Fruit fly (Drosophila melanogaster) whole organism, adult: Measurements from ENCODE around the gene Coq8.
A peak's percentile ranks its signal among the peaks of the same experiment; 100 is the strongest.

Source experiments
- CG11617 ChIP-seq: fragments of 200-800 bp; sonication (Bioruptor generic); optimal IDR thresholded peaks from 2 replicates; lab custom pipeline; 2017; ENCODE audit warnings: mild to moderate bottlenecking, missing biosample characterization, missing genetic modification reagents, missing genetic modification characterization
- CG12768 ChIP-seq: fragments of 200-800 bp; sonication (Bioruptor generic); optimal IDR thresholded peaks from 2 replicates; lab custom pipeline; 2017; ENCODE audit warnings: missing biosample characterization, missing genetic modification characterization, mild to moderate bottlenecking, moderate library complexity, missing genetic modification reagents
- CG14711 ChIP-seq: fragments of 200-800 bp; sonication (Bioruptor generic); optimal IDR thresholded peaks from 2 replicates; lab custom pipeline; 2018; ENCODE audit warnings: missing biosample characterization, mild to moderate bottlenecking, missing genetic modification characterization, moderate library complexity
- CG1620 ChIP-seq: fragments of 200-800 bp; sonication (Bioruptor generic); optimal IDR thresholded peaks from 2 replicates; lab custom pipeline; 2016; ENCODE audit warnings: missing biosample characterization, missing genetic modification characterization
- CG33017 ChIP-seq: fragments of 200-800 bp; sonication (Bioruptor generic); optimal IDR thresholded peaks from 2 replicates; lab custom pipeline; 2018; ENCODE audit warnings: missing biosample characterization, mild to moderate bottlenecking, missing genetic modification characterization, moderate library complexity
- CG5204 ChIP-seq: fragments of 200-800 bp; sonication (Bioruptor generic); optimal IDR thresholded peaks from 2 replicates; lab custom pipeline; 2016; ENCODE audit warnings: missing biosample characterization, missing genetic modification characterization
- CG7045 ChIP-seq: fragments of 200-800 bp; sonication (Bioruptor generic); optimal IDR thresholded peaks from 2 replicates; lab custom pipeline; 2017; ENCODE audit warnings: missing biosample characterization, mild to moderate bottlenecking, missing genetic modification characterization
- CG7101 ChIP-seq: fragments of 200-800 bp; sonication (Bioruptor generic); optimal IDR thresholded peaks from 2 replicates; lab custom pipeline; 2018; ENCODE audit warnings: missing biosample characterization, mild to moderate bottlenecking, missing genetic modification characterization, moderate library complexity
- Clk ChIP-seq: fragments of 200-800 bp; sonication (Bioruptor generic); optimal IDR thresholded peaks from 2 replicates; lab custom pipeline; 2017; ENCODE audit warnings: missing biosample characterization, missing genetic modification characterization
- Crg-1 ChIP-seq: fragments of 200-800 bp; sonication (Bioruptor generic); optimal IDR thresholded peaks from 2 replicates; lab custom pipeline; 2016; ENCODE audit warnings: missing biosample characterization, missing genetic modification characterization
- Hr96 ChIP-seq: fragments of 200-800 bp; sonication (Bioruptor generic); optimal IDR thresholded peaks from 2 replicates; lab custom pipeline; 2016; ENCODE audit warnings: missing biosample characterization, missing genetic modification characterization
- Mnt ChIP-seq: fragments of 200-800 bp; sonication (Bioruptor generic); optimal IDR thresholded peaks from 2 replicates; lab custom pipeline; 2016; ENCODE audit warnings: missing biosample characterization, mild to moderate bottlenecking, missing genetic modification characterization
- bab1 ChIP-seq: fragments of 200-800 bp; sonication (Bioruptor generic); optimal IDR thresholded peaks from 3 replicates; lab custom pipeline; 2019; ENCODE audit warnings: missing biosample characterization, mild to moderate bottlenecking, missing genetic modification characterization, moderate library complexity
- cic ChIP-seq: fragments of 200-800 bp; sonication (Bioruptor generic); optimal IDR thresholded peaks from 2 replicates; lab custom pipeline; 2017; ENCODE audit warnings: missing biosample characterization, mild to moderate bottlenecking, missing genetic modification characterization, moderate library complexity
- cnc ChIP-seq, 2 experiments: fragments of >200 bp; optimal IDR thresholded peaks; 2 replicates each; lab custom pipeline; 2017
- kay ChIP-seq: fragments of 200-800 bp; sonication (Bioruptor generic); peaks from one replicate; lab custom pipeline; 2016; ENCODE audit warnings: missing biosample characterization, missing genetic modification characterization, borderline replicate concordance
- ovo ChIP-seq: fragments of 200-800 bp; sonication (Bioruptor generic); optimal IDR thresholded peaks from 2 replicates; lab custom pipeline; 2016; ENCODE audit warnings: missing biosample characterization, missing genetic modification characterization
- pad ChIP-seq: fragments of 200-800 bp; sonication (Bioruptor generic); optimal IDR thresholded peaks from 3 replicates; lab custom pipeline; 2017; ENCODE audit warnings: missing biosample characterization, missing genetic modification characterization, mild to moderate bottlenecking, moderate library complexity, missing genetic modification reagents
- tj ChIP-seq: fragments of 200-800 bp; sonication (Bioruptor generic); optimal IDR thresholded peaks from 3 replicates; lab custom pipeline; 2017; ENCODE audit warnings: missing biosample characterization, mild to moderate bottlenecking, missing genetic modification characterization, moderate library complexity
- toe ChIP-seq: fragments of 200-800 bp; sonication (Bioruptor generic); optimal IDR thresholded peaks from 2 replicates; lab custom pipeline; 2016; ENCODE audit warnings: missing biosample characterization, missing genetic modification characterization

Gene Coq8

DNA sequence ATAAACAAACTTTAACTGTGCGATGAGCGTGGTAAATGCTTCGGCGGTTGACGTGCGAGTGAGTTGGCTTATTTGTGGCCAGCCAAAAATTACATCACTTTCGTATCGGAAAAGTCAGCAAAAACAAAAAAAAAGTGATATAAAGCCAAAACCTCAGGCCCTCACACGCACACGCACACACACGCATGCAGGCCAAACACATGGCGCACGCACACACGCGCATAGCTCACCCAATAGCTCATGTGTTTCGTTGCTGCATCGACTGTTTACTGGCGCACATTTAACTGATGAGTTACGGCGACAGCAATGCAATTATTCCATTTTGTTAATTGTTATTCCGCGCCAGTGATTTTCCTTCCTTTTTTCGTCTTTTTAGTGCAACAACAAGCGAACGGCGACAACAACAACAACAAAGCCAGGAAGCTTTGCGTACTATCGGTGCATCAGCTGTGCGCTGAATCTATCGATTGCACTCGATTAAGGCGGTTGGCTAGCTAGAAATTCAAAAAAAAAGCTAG, 2.2 kb upstream of the Coq8 start, which contains the start of gene Flad1:
Gene Flad1, minus strand, starts transcription at position 418 of the 518 bp plus-strand sequence.
- TF ChIP-seq ovo (GFP tag; lab: Kevin White, UChicago) (no peak), CG12768 (GFP tag; lab: Kevin White, UChicago) (peak; percentile 20), cnc (optimal IDR thresholded peaks at IDR 0.05; lab: Kevin White, UChicago) (no peak), Mnt (GFP tag; lab: Kevin White, UChicago) (peak; percentile 96), CG5204 (no peak), CG14711 (tag; lab: Kevin White, UChicago) (no peak), CG11617 (peak; percentile 13), Crg-1 (GFP tag; lab: Kevin White, UChicago) (no peak), pad (GFP tag; lab: Kevin White, UChicago) (peak; percentile 10), bab1 (GFP tag; lab: Kevin White, UChicago) (peak; percentile 58), kay (GFP tag; lab: Kevin White, UChicago) (no peak), CG7101 (no peak), toe (GFP tag; lab: Kevin White, UChicago) (no peak), CG7045 (GFP tag; lab: Kevin White, UChicago) (no peak), Hr96 (GFP tag; lab: Kevin White, UChicago) (no peak), Clk (no peak), CG1620 (GFP tag; lab: Kevin White, UChicago) (no peak), CG33017 (tag; lab: Kevin White, UChicago) (no peak), cic (GFP tag; lab: Kevin White, UChicago) (peak; percentile 41), tj (GFP tag; lab: Kevin White, UChicago) (peak; percentile 86)

DNA sequence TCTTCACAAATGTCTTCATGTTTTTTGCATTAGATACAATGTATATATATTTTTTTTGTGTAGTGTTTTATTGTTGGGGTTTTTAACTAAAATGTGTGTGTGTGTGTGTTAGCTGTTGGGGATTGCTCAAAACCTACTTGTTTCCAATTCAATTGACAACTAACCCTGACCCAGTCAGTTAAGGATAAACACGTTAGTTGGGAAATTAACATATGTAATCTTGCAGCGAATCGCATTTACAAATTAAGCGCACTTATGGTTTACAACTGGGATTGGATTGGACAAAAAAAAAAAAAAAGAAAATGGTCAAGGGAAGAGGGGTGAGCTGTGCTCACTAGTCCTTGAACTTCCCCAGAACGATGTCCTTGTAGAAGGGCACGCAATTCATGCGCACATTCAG, 2.3 kb downstream of the Coq8 start, which contains the start of gene CG32650:
Gene CG32650, minus strand, starts transcription at position 101 of the 400 bp plus-strand sequence.
- TF ChIP-seq ovo (GFP tag; lab: Kevin White, UChicago) = no peak

DNA sequence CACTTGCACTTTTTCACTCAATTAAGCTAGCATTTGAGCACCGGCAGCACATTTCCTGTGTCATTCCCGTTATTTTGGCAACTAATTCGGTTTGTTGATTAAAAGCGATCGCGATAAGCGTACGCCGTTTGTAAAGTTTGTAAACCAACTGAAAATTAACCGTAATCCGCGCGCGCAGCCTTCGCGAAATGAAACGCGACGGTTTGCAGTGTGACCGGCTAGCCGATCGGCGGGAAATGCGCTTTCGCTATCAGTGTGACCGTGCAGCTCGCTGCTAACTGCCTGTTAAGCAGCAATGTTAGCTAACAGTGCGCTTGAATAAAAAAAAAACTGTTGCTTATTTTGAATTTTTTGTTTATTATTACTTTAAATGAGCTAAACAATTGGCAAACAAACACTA, 3.8 kb downstream of the Coq8 start, which contains the start of gene Pde9:
Gene Pde9, minus strand, starts transcription at position 178 of the 400 bp plus-strand sequence.
- TF ChIP-seq CG11617 = no peak
- TF ChIP-seq bab1 (GFP tag; lab: Kevin White, UChicago) = peak; percentile 21
- TF ChIP-seq CG7101 = no peak
- TF ChIP-seq tj (GFP tag; lab: Kevin White, UChicago) = no peak
- TF ChIP-seq CG7045 (GFP tag; lab: Kevin White, UChicago) = no peak
- TF ChIP-seq Crg-1 (GFP tag; lab: Kevin White, UChicago) = no peak
- no peak for TF ChIP-seq cic (GFP tag; lab: Kevin White, UChicago)
- TF ChIP-seq kay (GFP tag; lab: Kevin White, UChicago) = no peak
- TF ChIP-seq pad (GFP tag; lab: Kevin White, UChicago) = no peak
- TF ChIP-seq ovo (GFP tag; lab: Kevin White, UChicago) = peak; percentile 49
- no peak for TF ChIP-seq CG14711 (tag; lab: Kevin White, UChicago)
- no peak for TF ChIP-seq Mnt (GFP tag; lab: Kevin White, UChicago)
- TF ChIP-seq CG33017 (tag; lab: Kevin White, UChicago) = no peak
- TF ChIP-seq CG5204 = no peak

DNA sequence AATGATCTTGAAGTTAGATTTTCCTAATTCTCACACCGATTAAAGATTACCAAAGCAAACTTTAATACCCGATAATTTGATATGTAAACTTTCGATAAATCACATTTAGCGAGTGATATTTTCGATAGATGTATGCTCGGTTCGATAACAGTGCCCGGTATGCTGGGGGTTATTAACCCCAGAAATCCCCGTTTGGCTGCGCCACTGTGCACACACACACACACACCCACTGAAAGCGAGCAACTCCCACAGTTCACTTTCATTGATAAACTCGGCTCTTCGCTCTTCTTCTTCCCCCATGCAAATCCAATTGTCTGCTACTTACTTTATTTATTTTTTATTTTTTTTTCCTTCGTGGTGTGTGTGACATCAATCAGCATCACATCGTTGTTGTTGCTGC, 4.5 kb downstream of the Coq8 start:
- TF ChIP-seq toe (GFP tag; lab: Kevin White, UChicago) (no peak), Crg-1 (GFP tag; lab: Kevin White, UChicago) (no peak), CG5204 (no peak), kay (GFP tag; lab: Kevin White, UChicago) (no peak), cic (GFP tag; lab: Kevin White, UChicago) (no peak), ovo (GFP tag; lab: Kevin White, UChicago) (no peak), bab1 (GFP tag; lab: Kevin White, UChicago) (no peak), Mnt (GFP tag; lab: Kevin White, UChicago) (no peak), Hr96 (GFP tag; lab: Kevin White, UChicago) (no peak), CG14711 (tag; lab: Kevin White, UChicago) (no peak), CG1620 (GFP tag; lab: Kevin White, UChicago) (no peak), Clk (no peak), CG7101 (no peak), CG12768 (GFP tag; lab: Kevin White, UChicago) (no peak), pad (GFP tag; lab: Kevin White, UChicago) (no peak), CG33017 (tag; lab: Kevin White, UChicago) (no peak), CG7045 (GFP tag; lab: Kevin White, UChicago) (no peak), cnc (optimal IDR thresholded peaks at IDR 0.05; lab: Kevin White, UChicago) (no peak), tj (GFP tag; lab: Kevin White, UChicago) (no peak)

DNA sequence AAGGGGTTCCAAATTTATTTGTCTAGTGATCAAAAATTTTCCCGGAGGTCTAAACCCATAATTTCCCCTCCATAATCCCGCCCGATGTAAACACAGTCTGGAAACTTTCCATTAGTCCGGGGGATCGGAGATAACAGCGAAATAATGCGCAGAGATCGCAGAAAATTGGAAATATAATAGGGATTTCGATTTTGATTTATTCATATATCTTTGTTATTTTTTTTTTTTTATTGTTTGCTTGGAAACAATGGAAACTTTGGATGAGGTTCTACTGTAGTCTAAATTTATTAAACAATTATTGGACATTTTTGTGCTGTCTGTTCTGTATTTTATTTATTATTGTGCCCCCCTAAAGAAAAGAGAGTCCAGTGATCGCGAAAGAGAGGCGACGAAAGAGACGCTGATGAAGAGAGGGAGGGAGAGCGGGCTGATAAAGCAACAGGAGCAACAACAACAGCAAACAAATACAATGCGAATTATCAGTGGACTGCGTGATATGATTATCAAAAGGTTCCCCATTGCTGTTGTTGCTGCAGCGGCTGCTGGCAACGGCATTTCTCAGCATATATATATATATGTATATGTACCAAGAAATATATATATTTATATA, 5.7 kb downstream of the Coq8 start:
- TF ChIP-seq ovo (GFP tag; lab: Kevin White, UChicago) = no peak
- TF ChIP-seq pad (GFP tag; lab: Kevin White, UChicago) = no peak
- peak; percentile 12 for TF ChIP-seq tj (GFP tag; lab: Kevin White, UChicago)

DNA sequence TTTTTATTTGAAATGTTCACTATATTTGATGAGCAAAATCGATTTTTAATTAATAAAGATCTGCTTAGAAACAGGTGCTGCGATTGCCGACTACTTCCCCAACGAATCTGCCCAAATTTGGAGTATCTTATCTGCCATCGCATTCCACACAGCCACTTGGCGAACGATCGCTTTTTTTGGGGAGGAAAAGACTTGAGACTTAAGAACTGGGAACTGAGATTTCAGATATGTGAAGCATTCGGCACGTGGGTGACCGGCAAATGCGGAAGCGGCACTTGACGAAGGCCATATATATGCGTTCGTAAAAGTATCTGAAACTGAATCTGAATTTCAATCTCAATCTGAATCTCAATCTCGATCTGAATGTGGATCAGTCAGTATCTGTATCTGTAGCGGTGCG, 6.9 kb downstream of the Coq8 start:
- TF ChIP-seq Crg-1 (GFP tag; lab: Kevin White, UChicago) = no peak
- no peak for TF ChIP-seq Clk
- TF ChIP-seq kay (GFP tag; lab: Kevin White, UChicago) = no peak
- no peak for TF ChIP-seq ovo (GFP tag; lab: Kevin White, UChicago)
- TF ChIP-seq Mnt (GFP tag; lab: Kevin White, UChicago) = no peak
